Fruit fly (Drosophila melanogaster) whole organism, adult: ENCODE data around the gene CG6330.

Experiments used
- CG33017 ChIP-seq: fragments of 200-800 bp; sonication (Bioruptor generic); optimal IDR thresholded peaks from 2 replicates; lab custom pipeline; 2018; ENCODE audit warnings: missing biosample characterization, mild to moderate bottlenecking, missing genetic modification characterization, moderate library complexity
- cic ChIP-seq: fragments of 200-800 bp; sonication (Bioruptor generic); optimal IDR thresholded peaks from 2 replicates; lab custom pipeline; 2017; ENCODE audit warnings: missing biosample characterization, mild to moderate bottlenecking, missing genetic modification characterization, moderate library complexity
- cnc ChIP-seq, 2 experiments: fragments of >200 bp; optimal IDR thresholded peaks; 2 replicates each; lab custom pipeline; 2017
- ovo ChIP-seq: fragments of 200-800 bp; sonication (Bioruptor generic); optimal IDR thresholded peaks from 2 replicates; lab custom pipeline; 2016; ENCODE audit warnings: missing biosample characterization, missing genetic modification characterization

DNA sequence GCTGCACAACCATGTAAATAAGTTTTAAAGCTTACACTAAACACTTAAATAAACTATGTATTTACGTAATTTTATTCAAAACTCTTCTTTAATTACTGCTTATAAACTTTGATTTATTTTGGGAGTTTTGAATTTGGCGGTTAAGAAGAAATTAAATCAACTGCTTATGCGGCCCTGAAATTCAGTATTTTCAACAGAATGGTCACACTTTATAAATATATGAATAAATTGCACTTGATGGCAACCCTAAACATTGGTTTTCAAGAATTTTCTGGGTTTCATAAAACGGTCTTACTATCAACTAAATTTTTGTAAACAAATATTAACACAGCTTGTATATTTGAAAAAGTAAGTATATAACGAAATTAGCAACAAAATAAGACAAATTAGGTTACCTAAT is 13.1 kb downstream of the CG6330 start, which contains the start of gene CG14252:
- TF ChIP-seq cnc (optimal IDR thresholded peaks at IDR 0.05; lab: Kevin White, UChicago), result no peak
- TF ChIP-seq ovo (GFP tag; lab: Kevin White, UChicago), result no peak
- TF ChIP-seq cic (GFP tag; lab: Kevin White, UChicago), result peak; percentile 16
- no peak for TF ChIP-seq CG33017 (tag; lab: Kevin White, UChicago)
